Fruit fly (Drosophila melanogaster): ENCODE results near the gene Dab.
A peak's percentile ranks its signal among the peaks of the same experiment; 100 is the strongest.

The Dab gene

dm6 chr3L:16679492-16680120 lies 32.3 kb upstream of the Dab start:
- peak; percentile 54 for TF ChIP-seq CG3919 (GFP tag; optimal IDR thresholded peaks at IDR 0.05)
- no peak for TF ChIP-seq CG10631 (GFP tag; optimal IDR thresholded peaks at IDR 0.05)

DNA sequence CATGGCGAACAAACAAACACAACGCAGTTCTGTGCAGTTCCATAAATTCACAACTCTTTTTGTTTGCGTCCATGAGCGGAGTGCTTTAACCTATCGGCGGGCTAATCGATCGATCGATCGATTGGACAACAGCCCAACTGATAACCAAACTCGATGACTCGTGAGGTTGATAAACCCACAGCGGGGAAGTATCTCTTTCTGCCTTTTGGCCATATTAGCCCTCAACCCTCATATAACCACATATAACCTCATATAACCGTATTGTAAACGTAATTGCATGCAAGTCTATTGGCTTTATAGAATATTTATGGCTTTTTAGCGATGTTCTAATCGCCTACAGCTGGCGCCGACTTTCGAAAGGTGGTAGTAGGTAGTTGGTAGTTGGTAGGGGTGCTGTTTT lies 29.6 kb upstream of the Dab start:
- peak; percentile 60 for TF ChIP-seq Eip93F (GFP tag; optimal IDR thresholded peaks at IDR 0.05)
- TF ChIP-seq fd59A (GFP tag; optimal IDR thresholded peaks at IDR 0.05) = no peak
- TF ChIP-seq salr (GFP tag; optimal IDR thresholded peaks at IDR 0.05) = no peak
- no peak for TF ChIP-seq CG34406 (GFP tag; optimal IDR thresholded peaks at IDR 0.05)
- TF ChIP-seq CG16779 (tag; optimal IDR thresholded peaks at IDR 0.05) = no peak
- TF ChIP-seq cyc (GFP tag; optimal IDR thresholded peaks at IDR 0.05) = no peak
- peak; percentile 91 for TF ChIP-seq vri (GFP tag; optimal IDR thresholded peaks at IDR 0.05)
- no peak for TF ChIP-seq CG7368 (GFP tag; optimal IDR thresholded peaks at IDR 0.05)
- TF ChIP-seq Gug (GFP tag; IDR thresholded peaks at IDR 0.05) = no peak
- no peak for TF ChIP-seq CG1621 (tag; optimal IDR thresholded peaks at IDR 0.05)

DNA sequence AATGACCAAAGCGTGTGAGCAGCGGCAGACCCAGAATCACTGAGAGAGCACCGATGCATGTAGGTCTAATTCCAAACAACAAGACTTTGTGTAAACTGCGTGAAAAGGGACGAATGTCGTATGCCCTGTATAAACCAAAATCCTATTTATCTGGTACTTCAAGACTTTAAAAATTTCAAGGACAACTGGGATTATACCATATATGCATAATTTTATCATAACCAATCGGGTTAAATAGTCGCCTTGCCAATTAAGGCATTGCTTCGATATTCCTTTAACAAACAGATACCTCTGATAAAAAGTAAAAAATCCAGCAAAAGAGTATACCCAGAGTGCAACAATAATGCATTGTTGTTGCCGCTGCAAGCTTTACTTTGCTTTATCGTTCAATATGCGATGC lies 28.9 kb upstream of the Dab start:
- TF ChIP-seq svp (GFP tag) (no peak), CG7368 (GFP tag; optimal IDR thresholded peaks at IDR 0.05) (no peak), Gug (GFP tag; IDR thresholded peaks at IDR 0.05) (peak; percentile 32; the same call in 1 of the 2 replicates), CG10669 (GFP tag; optimal IDR thresholded peaks at IDR 0.05) (no peak), CG8119 (GFP tag; IDR thresholded peaks at IDR 0.05) (peak; percentile 40; the same call in 1 of the 3 replicates), Sox14 (GFP tag; optimal IDR thresholded peaks at IDR 0.05) (peak; percentile 5), eg (GFP tag; IDR thresholded peaks at IDR 0.05) (no peak), dac (GFP tag; optimal IDR thresholded peaks at IDR 0.05) (no peak), cyc (GFP tag; optimal IDR thresholded peaks at IDR 0.05) (no peak), vri (GFP tag; optimal IDR thresholded peaks at IDR 0.05) (no peak), spab (GFP tag; optimal IDR thresholded peaks at IDR 0.05) (no peak), Ets21C (GFP tag; optimal IDR thresholded peaks at IDR 0.05) (no peak), Hr4 (GFP tag; optimal IDR thresholded peaks at IDR 0.05) (peak; percentile 64), CG10631 (GFP tag; optimal IDR thresholded peaks at IDR 0.05) (peak; percentile 51), esn (GFP tag; optimal IDR thresholded peaks at IDR 0.05) (no peak), Lpt (GFP tag; optimal IDR thresholded peaks at IDR 0.05) (peak; percentile 9), dsx (GFP tag; optimal IDR thresholded peaks at IDR 0.05; ENCODE audit: poor library complexity, severe bottlenecking) (no peak), CG4318 (GFP tag; optimal IDR thresholded peaks at IDR 0.05) (peak; percentile 17), CG6808 (GFP tag; optimal IDR thresholded peaks at IDR 0.05) (no peak), CG11294 (GFP tag; IDR thresholded peaks at IDR 0.05) (no peak), CG8319 (GFP tag; optimal IDR thresholded peaks at IDR 0.05) (no peak), salr (GFP tag; optimal IDR thresholded peaks at IDR 0.05) (no peak), OdsH (GFP tag; optimal IDR thresholded peaks at IDR 0.05) (peak; percentile 9), CG32006 (GFP tag; optimal IDR thresholded peaks at IDR 0.05) (peak; percentile 70), lz (GFP tag; optimal IDR thresholded peaks at IDR 0.05) (no peak), achi (GFP tag; optimal IDR thresholded peaks at IDR 0.05) (peak; percentile 34), CG16779 (tag; optimal IDR thresholded peaks at IDR 0.05) (no peak), CG15336 (GFP tag; IDR thresholded peaks at IDR 0.05) (no peak), net (GFP tag; optimal IDR thresholded peaks at IDR 0.05) (no peak), Blimp-1 (GFP tag; optimal IDR thresholded peaks at IDR 0.05) (no peak), topi (GFP tag; optimal IDR thresholded peaks at IDR 0.05) (no peak), CG3032 (tag; optimal IDR thresholded peaks at IDR 0.05) (no peak), ss (GFP tag; optimal IDR thresholded peaks at IDR 0.05) (no peak), Eip78C (GFP tag) (peak; percentile 35), Sox102F (GFP tag; optimal IDR thresholded peaks at IDR 0.05) (no peak), CG6792 (GFP tag; optimal IDR thresholded peaks at IDR 0.05) (no peak), Hr39 (GFP tag; optimal IDR thresholded peaks at IDR 0.05) (no peak), CG9139 (GFP tag; optimal IDR thresholded peaks at IDR 0.05) (no peak), CG1621 (tag; optimal IDR thresholded peaks at IDR 0.05) (no peak), fkh (GFP tag; optimal IDR thresholded peaks at IDR 0.05) (no peak), pdm3 (GFP tag; optimal IDR thresholded peaks at IDR 0.05) (peak; percentile 26), CG8632 (GFP tag; optimal IDR thresholded peaks at IDR 0.05) (no peak), CG6276 (GFP tag; optimal IDR thresholded peaks at IDR 0.05) (no peak)
